Worm (Caenorhabditis elegans) whole organism, L4 larva: Measurements from ENCODE around the gene F28H6.6.

ENCODE experiments used
- ceh-44 ChIP-seq: fragments of 200-800 bp; sonication (Bioruptor generic); IDR thresholded peaks from 2 replicates; pipeline ENCODE4 v1.3.6; 2022; ENCODE audit warnings: missing genetic modification reagents, missing genetic modification characterization, missing compliant biosample characterization
- fos-1 ChIP-seq: fragments of 150-350 bp; optimal IDR thresholded peaks from 2 replicates; lab custom pipeline; 2014; ENCODE audit warnings: missing biosample characterization, missing genetic modification characterization
- gei-8 ChIP-seq: fragments of 200-800 bp; sonication (Bioruptor generic); optimal IDR thresholded peaks from 2 replicates; lab custom pipeline; 2018; ENCODE audit warnings: mild to moderate bottlenecking, missing genetic modification characterization, missing compliant biosample characterization
- mdl-1 ChIP-seq, 2 experiments: fragments of 150-350 bp in 1 of 2; sonication (generic microtip) in 1 of 2; optimal IDR thresholded peaks; 2 replicates each; lab custom pipeline; 2014 to 2017; ENCODE audit warnings: missing biosample characterization in 2 of 2, missing genetic modification characterization in 2 of 2
- nhr-11 ChIP-seq: fragments of 150-350 bp; optimal IDR thresholded peaks from 2 replicates; lab custom pipeline; 2014; ENCODE audit warnings: missing biosample characterization, missing genetic modification characterization
- nhr-237 ChIP-seq: sonication (generic microtip); optimal IDR thresholded peaks from 2 replicates; lab custom pipeline; 2017; ENCODE audit warnings: missing biosample characterization, missing genetic modification characterization
- nhr-25 ChIP-seq: sonication (generic microtip); optimal IDR thresholded peaks from 2 replicates; lab custom pipeline; 2017; ENCODE audit warnings: missing genetic modification characterization, mild to moderate bottlenecking, missing compliant biosample characterization, antibody characterized with exemption, moderate library complexity, borderline replicate concordance; ENCODE audit not compliant: insufficient read depth
- nhr-48 ChIP-seq: sonication (generic microtip); optimal IDR thresholded peaks from 2 replicates; lab custom pipeline; 2016; ENCODE audit warnings: mild to moderate bottlenecking, missing genetic modification characterization, missing compliant biosample characterization
- nhr-76 ChIP-seq: fragments of 150-350 bp; optimal IDR thresholded peaks from 2 replicates; lab custom pipeline; 2014; ENCODE audit warnings: missing biosample characterization, missing genetic modification characterization
- nhr-77 ChIP-seq: fragments of 150-350 bp; optimal IDR thresholded peaks from 2 replicates; lab custom pipeline; 2014; ENCODE audit warnings: missing biosample characterization, missing genetic modification characterization

ce11 chrX:14156913-14157312 lies 31.2 kb upstream of the F28H6.6 start, which contains the start of gene ceh-90:
- TF ChIP-seq nhr-76 (tag; lab: Kevin White, UChicago) (no peak), fos-1 (tag; lab: Kevin White, UChicago) (no peak), nhr-25 (tag; lab: Kevin White, UChicago) (no peak), mdl-1 (tag; optimal IDR thresholded peaks at IDR 0.05; lab: Kevin White, UChicago) (no peak), nhr-48 (tag; lab: Kevin White, UChicago) (no peak), nhr-11 (tag; lab: Kevin White, UChicago) (no peak), gei-8 (GFP tag; lab: Kevin White, UChicago) (no peak), nhr-237 (tag; lab: Kevin White, UChicago) (no peak), nhr-77 (tag; lab: Kevin White, UChicago) (no peak), ceh-44 (GFP tag; lab: Robert Waterston, UW) (no peak)
